Fruit fly (Drosophila melanogaster): Measurements from ENCODE around the gene Gr63a.

dm6 chr3L:3871284-3871683 lies 25.1 kb downstream of the Gr63a start:
- TF ChIP-seq usp (GFP tag; optimal IDR thresholded peaks at IDR 0.05) (no peak), pan (optimal IDR thresholded peaks at IDR 0.05) (no peak), CG8478 (optimal IDR thresholded peaks at IDR 0.05) (no peak), EcR (GFP tag; optimal IDR thresholded peaks at IDR 0.05) (no peak)
